Worm (Caenorhabditis elegans) whole organism, midembryonic: ENCODE measurements around the gene pqn-35.

Experiments
- T22C8.4 ChIP-seq: fragments of 200-800 bp; sonication (Bioruptor generic); IDR thresholded peaks from 2 replicates; pipeline ENCODE4 v1.3.6; 2022; ENCODE audit warnings: missing genetic modification characterization, missing compliant biosample characterization
- cog-1 ChIP-seq: sonication (generic microtip); optimal IDR thresholded peaks from 2 replicates; lab custom pipeline; 2016; ENCODE audit warnings: missing genetic modification characterization, missing compliant biosample characterization
- flt-1 ChIP-seq: fragments of 200-800 bp; sonication (Bioruptor generic); IDR thresholded peaks from 2 replicates; pipeline ENCODE4 v1.3.6; 2022; ENCODE audit warnings: missing genetic modification characterization, missing compliant biosample characterization
- klf-2 ChIP-seq: fragments of 200-800 bp; sonication (Bioruptor generic); conservative IDR thresholded peaks from 2 replicates; pipeline ENCODE4 v1.3.6; 2022; ENCODE audit warnings: missing genetic modification reagents, missing genetic modification characterization, missing compliant biosample characterization
- med-1 ChIP-seq: sonication (generic microtip); optimal IDR thresholded peaks from 2 replicates; lab custom pipeline; 2017; ENCODE audit warnings: missing genetic modification characterization, mild to moderate bottlenecking, missing compliant biosample characterization, antibody characterized with exemption, missing genetic modification reagents; ENCODE audit not compliant: insufficient read depth
- ref-1 ChIP-seq: fragments of 200-800 bp; sonication (Bioruptor generic); conservative IDR thresholded peaks from 2 replicates; pipeline ENCODE4 v1.3.6; 2022; ENCODE audit warnings: missing genetic modification reagents, missing genetic modification characterization, missing compliant biosample characterization
- tab-1 ChIP-seq: fragments of 200-800 bp; sonication (Bioruptor generic); IDR thresholded peaks from 2 replicates; pipeline ENCODE4 v1.3.6; 2022; ENCODE audit warnings: missing genetic modification characterization, missing compliant biosample characterization
- ztf-23 ChIP-seq: fragments of 200-800 bp; sonication (Bioruptor generic); IDR thresholded peaks from 2 replicates; pipeline ENCODE4 v1.3.6; 2022; ENCODE audit warnings: missing genetic modification reagents, missing genetic modification characterization, missing compliant biosample characterization
- ztf-29 ChIP-seq: fragments of 200-800 bp; sonication (Bioruptor generic); IDR thresholded peaks from 2 replicates; pipeline ENCODE4 v1.3.6; 2022; ENCODE audit warnings: missing genetic modification reagents, missing genetic modification characterization, missing compliant biosample characterization

The pqn-35 gene

ce11 chrII:4673242-4673641 lies 60.4 kb downstream of the pqn-35 start:
- TF ChIP-seq T22C8.4 (GFP tag; lab: Robert Waterston, UW) (no peak), med-1 (GFP tag; lab: Kevin White, UChicago) (no peak), klf-2 (GFP tag; lab: Robert Waterston, UW) (no peak), ztf-23 (GFP tag; lab: Robert Waterston, UW) (no peak), flt-1 (GFP tag; lab: Robert Waterston, UW) (no peak), cog-1 (no peak), ztf-29 (no peak), ref-1 (GFP tag; lab: Robert Waterston, UW) (no peak)

- TF ChIP-seq ref-1 (GFP tag; lab: Robert Waterston, UW) (no peak), tab-1 (GFP tag; lab: Robert Waterston, UW) (no peak), klf-2 (GFP tag; lab: Robert Waterston, UW) (no peak), flt-1 (GFP tag; lab: Robert Waterston, UW) (no peak), ztf-23 (GFP tag; lab: Robert Waterston, UW) (no peak), T22C8.4 (GFP tag; lab: Robert Waterston, UW) (no peak), med-1 (GFP tag; lab: Kevin White, UChicago) (no peak), ztf-29 (no peak), cog-1 (no peak)
Observed at ce11 chrII:4673670-4674069, 60.9 kb downstream of the pqn-35 start.

ce11 chrII:4674188-4674587 lies 61.4 kb downstream of the pqn-35 start:
- TF ChIP-seq ref-1 (GFP tag; lab: Robert Waterston, UW): no peak
- no peak for TF ChIP-seq ztf-29
- TF ChIP-seq cog-1: no peak
- TF ChIP-seq med-1 (GFP tag; lab: Kevin White, UChicago): no peak
- no peak for TF ChIP-seq klf-2 (GFP tag; lab: Robert Waterston, UW)
- TF ChIP-seq flt-1 (GFP tag; lab: Robert Waterston, UW): no peak
- TF ChIP-seq ztf-23 (GFP tag; lab: Robert Waterston, UW): no peak
- no peak for TF ChIP-seq T22C8.4 (GFP tag; lab: Robert Waterston, UW)
- no peak for TF ChIP-seq tab-1 (GFP tag; lab: Robert Waterston, UW)

- TF ChIP-seq ztf-23 (GFP tag; lab: Robert Waterston, UW) (no peak), tab-1 (GFP tag; lab: Robert Waterston, UW) (no peak), flt-1 (GFP tag; lab: Robert Waterston, UW) (no peak), T22C8.4 (GFP tag; lab: Robert Waterston, UW) (no peak), cog-1 (no peak), med-1 (GFP tag; lab: Kevin White, UChicago) (no peak), klf-2 (GFP tag; lab: Robert Waterston, UW) (no peak), ztf-29 (no peak), ref-1 (GFP tag; lab: Robert Waterston, UW) (no peak)
Observed at ce11 chrII:4675481-4675880, 62.7 kb downstream of the pqn-35 start, which contains the start of gene T05A7.3. T05A7.3 (plus strand) TSS chrII:4675781.
